Worm (Caenorhabditis elegans) whole organism, midembryonic: ENCODE results near the gene egl-23.

Experiments used
- flt-1 ChIP-seq: fragments of 200-800 bp; sonication (Bioruptor generic); IDR thresholded peaks from 2 replicates; pipeline ENCODE4 v1.3.6; 2022; ENCODE audit warnings: missing genetic modification characterization, missing compliant biosample characterization
- klf-2 ChIP-seq: fragments of 200-800 bp; sonication (Bioruptor generic); conservative IDR thresholded peaks from 2 replicates; pipeline ENCODE4 v1.3.6; 2022; ENCODE audit warnings: missing genetic modification reagents, missing genetic modification characterization, missing compliant biosample characterization
- med-1 ChIP-seq: sonication (generic microtip); optimal IDR thresholded peaks from 2 replicates; lab custom pipeline; 2017; ENCODE audit warnings: missing genetic modification characterization, mild to moderate bottlenecking, missing compliant biosample characterization, antibody characterized with exemption, missing genetic modification reagents; ENCODE audit not compliant: insufficient read depth
- ref-1 ChIP-seq: fragments of 200-800 bp; sonication (Bioruptor generic); conservative IDR thresholded peaks from 2 replicates; pipeline ENCODE4 v1.3.6; 2022; ENCODE audit warnings: missing genetic modification reagents, missing genetic modification characterization, missing compliant biosample characterization
- tab-1 ChIP-seq: fragments of 200-800 bp; sonication (Bioruptor generic); IDR thresholded peaks from 2 replicates; pipeline ENCODE4 v1.3.6; 2022; ENCODE audit warnings: missing genetic modification characterization, missing compliant biosample characterization
- ztf-23 ChIP-seq: fragments of 200-800 bp; sonication (Bioruptor generic); IDR thresholded peaks from 2 replicates; pipeline ENCODE4 v1.3.6; 2022; ENCODE audit warnings: missing genetic modification reagents, missing genetic modification characterization, missing compliant biosample characterization
- ztf-29 ChIP-seq: fragments of 200-800 bp; sonication (Bioruptor generic); IDR thresholded peaks from 2 replicates; pipeline ENCODE4 v1.3.6; 2022; ENCODE audit warnings: missing genetic modification reagents, missing genetic modification characterization, missing compliant biosample characterization

DNA sequence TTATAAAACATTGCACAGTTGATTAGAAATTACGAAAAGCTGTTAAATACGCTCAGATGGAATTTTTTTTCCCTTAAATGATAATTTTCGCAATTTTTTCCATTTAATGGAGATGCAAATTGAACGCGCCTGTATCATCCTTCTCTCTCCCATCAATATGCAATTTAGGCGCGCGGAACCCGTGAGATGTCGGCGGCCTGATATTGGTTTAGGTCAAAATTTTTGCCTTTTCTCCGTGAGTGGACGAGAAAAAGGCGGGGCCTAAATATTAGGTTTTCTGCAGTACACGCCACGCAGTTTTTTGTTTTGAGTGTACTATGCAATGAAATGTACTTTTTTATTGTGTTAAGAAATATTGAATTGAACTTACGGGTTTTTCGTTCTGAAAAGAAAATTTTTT lies 994 bp downstream of the egl-23 start:
- no peak for TF ChIP-seq flt-1 (GFP tag; lab: Robert Waterston, UW)
- TF ChIP-seq klf-2 (GFP tag; lab: Robert Waterston, UW) = no peak
- TF ChIP-seq ref-1 (GFP tag; lab: Robert Waterston, UW) = no peak
- no peak for TF ChIP-seq med-1 (GFP tag; lab: Kevin White, UChicago)
- TF ChIP-seq ztf-29 (GFP tag; lab: Robert Waterston, UW) = no peak
- TF ChIP-seq tab-1 = no peak
- TF ChIP-seq ztf-23 (GFP tag; lab: Robert Waterston, UW) = no peak
